Worm (Caenorhabditis elegans) whole organism, young adult: ENCODE data around the gene fbxb-22.
A peak's percentile ranks its signal among the peaks of the same experiment; 100 is the strongest.

Experiments
- C06A6.2 ChIP-seq: fragments of 200-800 bp; sonication (Bioruptor generic); conservative IDR thresholded peaks from 2 replicates; pipeline ENCODE4 v1.3.6; 2022; ENCODE audit warnings: missing genetic modification characterization, missing compliant biosample characterization
- F37B4.10 ChIP-seq: fragments of 200-800 bp; sonication (Bioruptor generic); IDR thresholded peaks from 2 replicates; pipeline ENCODE4 v1.3.6; 2022; ENCODE audit warnings: missing genetic modification characterization, missing compliant biosample characterization
- F55B11.4 ChIP-seq: sonication (generic microtip); optimal IDR thresholded peaks from 2 replicates; lab custom pipeline; 2016; ENCODE audit warnings: missing compliant biosample characterization, missing genetic modification characterization, borderline replicate concordance; ENCODE audit not compliant: insufficient read depth
- F57C9.4 ChIP-seq: sonication (generic microtip); optimal IDR thresholded peaks from 2 replicates; lab custom pipeline; 2017; ENCODE audit warnings: mild to moderate bottlenecking, missing genetic modification characterization, missing compliant biosample characterization
- Y53F4B.3 ChIP-seq: fragments of 200-800 bp; sonication (Bioruptor generic); IDR thresholded peaks from 2 replicates; pipeline ENCODE4 v1.3.6; 2022; ENCODE audit warnings: missing genetic modification reagents, missing genetic modification characterization, missing compliant biosample characterization
- Y56A3A.18 ChIP-seq: fragments of 200-800 bp; sonication (Bioruptor generic); IDR thresholded peaks from 2 replicates; pipeline ENCODE4 v1.3.6; 2022; ENCODE audit warnings: missing genetic modification reagents, missing genetic modification characterization, missing compliant biosample characterization
- Y67H2A.10 ChIP-seq: fragments of 200-800 bp; sonication (Bioruptor generic); conservative IDR thresholded peaks from 2 replicates; pipeline ENCODE4 v1.3.6; 2022; ENCODE audit warnings: missing genetic modification reagents, missing genetic modification characterization, missing compliant biosample characterization
- Y79H2A.3 ChIP-seq: fragments of 200-800 bp; sonication (Bioruptor generic); conservative IDR thresholded peaks from 2 replicates; pipeline ENCODE4 v1.3.6; 2022; ENCODE audit warnings: missing genetic modification reagents, missing genetic modification characterization, missing compliant biosample characterization
- ZK185.1 ChIP-seq: sonication (generic microtip); optimal IDR thresholded peaks from 2 replicates; lab custom pipeline; 2016; ENCODE audit warnings: mild to moderate bottlenecking, missing genetic modification characterization, missing compliant biosample characterization; ENCODE audit not compliant: poor library complexity, severe bottlenecking
- aptf-3 ChIP-seq: fragments of 200-800 bp; sonication (Bioruptor generic); IDR thresholded peaks from 2 replicates; pipeline ENCODE4 v1.3.6; 2022; ENCODE audit warnings: missing genetic modification characterization, missing compliant biosample characterization
- attf-5 ChIP-seq: fragments of 200-800 bp; sonication (Bioruptor generic); optimal IDR thresholded peaks from 2 replicates; lab custom pipeline; 2018; ENCODE audit warnings: mild to moderate bottlenecking, missing genetic modification characterization, missing compliant biosample characterization
- dox-1 ChIP-seq: fragments of 200-800 bp; sonication (Bioruptor generic); IDR thresholded peaks from 2 replicates; pipeline ENCODE4 v1.3.6; 2022; ENCODE audit warnings: missing genetic modification reagents, missing genetic modification characterization, missing compliant biosample characterization
- efl-1 ChIP-seq: fragments of 150-350 bp; optimal IDR thresholded peaks from 2 replicates; lab custom pipeline; 2014; ENCODE audit warnings: missing biosample characterization, missing genetic modification reagents, missing genetic modification characterization
- egl-44 ChIP-seq: fragments of 200-800 bp; sonication (Bioruptor generic); IDR thresholded peaks from 2 replicates; pipeline ENCODE4 v1.3.6; 2022; ENCODE audit warnings: missing genetic modification reagents, missing genetic modification characterization, missing compliant biosample characterization
- egrh-3 ChIP-seq: fragments of 200-800 bp; sonication (Bioruptor generic); IDR thresholded peaks from 2 replicates; pipeline ENCODE4 v1.3.6; 2022; ENCODE audit warnings: missing genetic modification reagents, missing genetic modification characterization, missing compliant biosample characterization
- ekl-4 ChIP-seq: fragments of 200-800 bp; sonication (Bioruptor generic); IDR thresholded peaks from 2 replicates; pipeline ENCODE4 v1.3.6; 2022; ENCODE audit warnings: missing genetic modification reagents, missing genetic modification characterization, missing compliant biosample characterization
- ets-4 ChIP-seq: fragments of 200-800 bp; sonication (Bioruptor generic); optimal IDR thresholded peaks from 2 replicates; lab custom pipeline; 2018; ENCODE audit warnings: mild to moderate bottlenecking, missing genetic modification characterization, missing compliant biosample characterization
- hlh-12 ChIP-seq: sonication (generic microtip); optimal IDR thresholded peaks from 2 replicates; lab custom pipeline; 2016; ENCODE audit warnings: missing genetic modification characterization, missing compliant biosample characterization
- hlh-26 ChIP-seq: fragments of 200-800 bp; sonication (Bioruptor generic); conservative IDR thresholded peaks from 2 replicates; pipeline ENCODE4 v1.3.6; 2022; ENCODE audit warnings: missing genetic modification reagents, missing genetic modification characterization, missing compliant biosample characterization
- hmg-1.2 ChIP-seq: fragments of 200-800 bp; sonication (Bioruptor generic); IDR thresholded peaks from 2 replicates; pipeline ENCODE4 v1.3.6; 2022; ENCODE audit warnings: missing genetic modification reagents, missing genetic modification characterization, missing compliant biosample characterization
- let-607 ChIP-seq, 2 experiments: fragments of 200-800 bp in 1 of 2; sonication (Bioruptor generic) in 1 of 2; sonication (generic microtip) in 1 of 2; optimal IDR thresholded peaks; 2 replicates each; lab custom pipeline; 2016 to 2018; ENCODE audit warnings: mild to moderate bottlenecking in 2 of 2, missing compliant biosample characterization in 2 of 2, missing genetic modification characterization in 2 of 2, moderate library complexity in 2 of 2, missing genotype in 1 of 2
- lin-40 ChIP-seq: sonication (generic microtip); optimal IDR thresholded peaks from 2 replicates; lab custom pipeline; 2016; ENCODE audit warnings: missing genetic modification characterization, mild to moderate bottlenecking, missing compliant biosample characterization, missing genotype, missing genetic modification reagents
- lir-1 ChIP-seq: fragments of 200-800 bp; sonication (Bioruptor generic); conservative IDR thresholded peaks from 2 replicates; pipeline ENCODE4 v1.3.6; 2022; ENCODE audit warnings: missing genetic modification reagents, missing genetic modification characterization, missing compliant biosample characterization
- madf-8 ChIP-seq: fragments of 200-800 bp; sonication (Bioruptor generic); conservative IDR thresholded peaks from 2 replicates; pipeline ENCODE4 v1.3.6; 2022; ENCODE audit warnings: missing genetic modification reagents, missing genetic modification characterization, missing compliant biosample characterization
- mcd-1 ChIP-seq: fragments of 200-800 bp; sonication (Bioruptor generic); IDR thresholded peaks from 2 replicates; pipeline ENCODE4 v1.3.6; 2022; ENCODE audit warnings: missing genetic modification reagents, missing genetic modification characterization, missing compliant biosample characterization
- mel-28 ChIP-seq: sonication (generic microtip); optimal IDR thresholded peaks from 2 replicates; lab custom pipeline; 2016; ENCODE audit warnings: borderline replicate concordance, mild to moderate bottlenecking, missing genetic modification characterization, missing compliant biosample characterization
- mes-4 ChIP-seq: sonication (generic microtip); optimal IDR thresholded peaks from 2 replicates; lab custom pipeline; 2016; ENCODE audit warnings: missing genotype, missing genetic modification characterization, missing compliant biosample characterization
- nfya-1 ChIP-seq: sonication (generic microtip); optimal IDR thresholded peaks from 2 replicates; lab custom pipeline; 2017; ENCODE audit warnings: antibody characterized with exemption, missing compliant biosample characterization, missing genetic modification characterization, borderline replicate concordance; ENCODE audit not compliant: insufficient read depth
- nfyb-1 ChIP-seq: fragments of 200-800 bp; sonication (Bioruptor generic); IDR thresholded peaks from 2 replicates; pipeline ENCODE4 v1.3.6; 2022; ENCODE audit warnings: missing genetic modification reagents, missing genetic modification characterization, missing compliant biosample characterization
- nhr-80 ChIP-seq: sonication (generic microtip); optimal IDR thresholded peaks from 2 replicates; lab custom pipeline; 2016; ENCODE audit warnings: missing genetic modification characterization, missing compliant biosample characterization
- repo-1 ChIP-seq: sonication (generic microtip); optimal IDR thresholded peaks from 2 replicates; lab custom pipeline; 2017; ENCODE audit warnings: mild to moderate bottlenecking, missing genetic modification characterization, missing compliant biosample characterization
- snpc-3.4 ChIP-seq: sonication (generic microtip); optimal IDR thresholded peaks from 2 replicates; lab custom pipeline; 2017; ENCODE audit warnings: missing genetic modification characterization, mild to moderate bottlenecking, missing compliant biosample characterization, antibody characterized with exemption, moderate library complexity, missing genotype, missing genetic modification reagents
- snpc-4 ChIP-seq, 5 experiments: fragments of 150-350 bp in 1 of 5; sonication (generic microtip) in 4 of 5; optimal IDR thresholded peaks; 2 replicates each; lab custom pipeline; 2014 to 2018; ENCODE audit warnings: missing genetic modification characterization in 5 of 5, missing biosample characterization in 3 of 5, antibody characterized with exemption in 2 of 5, mild to moderate bottlenecking in 2 of 5, missing compliant biosample characterization in 2 of 5, missing genotype in 2 of 5, moderate library complexity in 2 of 5, missing genetic modification reagents in 1 of 5
- tbx-9 ChIP-seq: sonication (generic microtip); optimal IDR thresholded peaks from 2 replicates; lab custom pipeline; 2016; ENCODE audit warnings: borderline replicate concordance, missing genetic modification characterization, inconsistent platforms, missing compliant biosample characterization
- unc-62 ChIP-seq: fragments of 150-350 bp; optimal IDR thresholded peaks from 2 replicates; lab custom pipeline; 2014; ENCODE audit warnings: missing biosample characterization, missing genetic modification reagents, missing genetic modification characterization
- xnd-1 ChIP-seq: sonication (generic microtip); optimal IDR thresholded peaks from 2 replicates; lab custom pipeline; 2016; ENCODE audit warnings: missing genotype, missing genetic modification reagents, missing genetic modification characterization, missing compliant biosample characterization
- zfh-2 ChIP-seq: fragments of 200-800 bp; sonication (Bioruptor generic); conservative IDR thresholded peaks from 2 replicates; pipeline ENCODE4 v1.3.6; 2022; ENCODE audit warnings: missing genetic modification reagents, missing genetic modification characterization, missing compliant biosample characterization
- ztf-25 ChIP-seq: fragments of 200-800 bp; sonication (Bioruptor generic); IDR thresholded peaks from 2 replicates; pipeline ENCODE4 v1.3.6; 2022; ENCODE audit warnings: missing genetic modification reagents, missing genetic modification characterization, missing compliant biosample characterization

The fbxb-22 gene

DNA sequence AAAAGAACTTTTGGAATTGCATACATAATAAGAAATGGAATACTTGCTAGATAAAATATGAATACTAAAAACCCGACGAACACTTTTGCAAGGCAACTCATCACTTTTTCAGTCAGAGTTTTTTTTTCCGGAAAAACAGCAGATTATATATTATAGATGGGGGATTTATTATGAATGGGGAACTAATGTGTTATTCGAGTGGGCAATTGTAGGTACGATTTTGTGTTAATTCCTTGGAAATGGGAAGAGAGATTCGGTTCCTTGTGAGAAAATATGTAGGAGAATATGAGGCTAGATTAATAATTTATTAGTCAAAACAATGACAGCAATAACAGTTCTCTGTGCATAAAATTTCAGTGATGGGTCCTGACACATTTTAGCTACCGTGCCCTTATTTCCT is 7.8 kb upstream of the fbxb-22 start, which contains the start of gene faah-5:
TSS of gene faah-5 (minus strand) at position 101 of the 400 bp plus-strand sequence.
- TF ChIP-seq snpc-4 (GFP tag; optimal IDR thresholded peaks at IDR 0.05; lab: Kevin White, UChicago) (no peak), snpc-4 (tag; optimal IDR thresholded peaks at IDR 0.05; lab: Kevin White, UChicago) (no peak), let-607 (tag; optimal IDR thresholded peaks at IDR 0.05; lab: Kevin White, UChicago) (no peak), egl-44 (GFP tag; lab: Robert Waterston, UW) (no peak), attf-5 (GFP tag; lab: Kevin White, UChicago) (no peak), tbx-9 (no peak), mes-4 (no peak), ets-4 (GFP tag; lab: Kevin White, UChicago) (no peak)

DNA sequence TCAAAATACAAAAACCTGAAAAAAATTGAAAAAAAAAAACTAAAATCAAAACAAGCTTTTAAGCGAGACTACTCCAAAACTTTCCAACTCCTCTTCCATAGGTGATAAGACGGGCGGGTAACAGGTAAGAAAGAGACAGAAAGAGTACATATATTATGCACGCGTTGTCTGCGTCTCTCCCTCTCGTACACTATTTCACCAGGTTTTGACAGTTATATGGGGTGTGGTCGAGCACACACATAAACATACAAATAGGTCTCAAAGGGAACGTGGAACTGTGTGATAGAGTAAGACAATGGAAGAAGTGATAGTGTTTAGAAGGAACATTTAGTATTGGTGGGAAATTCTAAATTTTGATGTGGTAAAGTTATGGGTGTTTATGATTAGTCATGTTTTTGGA is 2.0 kb downstream of the fbxb-22 start:
- TF ChIP-seq Y56A3A.18 (GFP tag; lab: Robert Waterston, UW) (no peak), ets-4 (GFP tag; lab: Kevin White, UChicago) (peak; percentile 45), lir-1 (GFP tag; lab: Robert Waterston, UW) (no peak), snpc-3.4 (tag; lab: Kevin White, UChicago) (no peak), unc-62 (GFP tag; lab: Kevin White, UChicago) (peak; percentile 49), nfya-1 (tag; lab: Kevin White, UChicago) (no peak), hmg-1.2 (GFP tag; lab: Robert Waterston, UW) (peak; percentile 93), attf-5 (GFP tag; lab: Kevin White, UChicago) (peak; percentile 14), nhr-80 (tag; lab: Kevin White, UChicago) (peak; percentile 86), repo-1 (no peak), hlh-26 (no peak)

DNA sequence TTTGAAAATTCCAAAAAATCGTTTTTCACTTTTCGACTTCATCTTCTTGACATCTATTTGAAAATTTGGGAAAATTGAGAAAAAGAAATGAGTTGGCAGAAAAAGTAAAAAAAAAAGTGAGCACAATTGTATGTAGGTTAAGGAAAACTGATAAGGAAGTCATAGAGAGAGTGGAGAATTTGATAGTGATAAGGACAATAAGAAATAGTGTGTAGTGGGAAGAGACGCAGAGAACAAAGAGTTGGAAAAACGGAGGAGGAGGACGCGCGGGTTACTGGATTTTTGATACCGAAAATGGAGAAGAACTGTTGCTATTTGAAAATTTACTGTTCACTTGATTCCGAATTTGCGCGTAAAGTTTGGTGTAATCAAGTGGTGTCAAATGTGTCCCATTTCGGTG is 4.8 kb downstream of the fbxb-22 start, which contains the start of gene Y56A3A.6:
TSS of gene Y56A3A.6 (minus strand) at position 53 of the 400 bp plus-strand sequence.
- TF ChIP-seq hmg-1.2 (GFP tag; lab: Robert Waterston, UW) (peak; percentile 89), hlh-12 (no peak), Y56A3A.18 (GFP tag; lab: Robert Waterston, UW) (no peak), let-607 (tag; optimal IDR thresholded peaks at IDR 0.05; lab: Kevin White, UChicago) (peak in 1 of 2 experiments; percentile 23), nhr-80 (tag; lab: Kevin White, UChicago) (peak; percentile 54), dox-1 (GFP tag; lab: Robert Waterston, UW) (0 out of 2 replicates have a peak, but pooled peaks have one; percentile 10)
- TF ChIP-seq, all 124 proteins: peak for 4

DNA sequence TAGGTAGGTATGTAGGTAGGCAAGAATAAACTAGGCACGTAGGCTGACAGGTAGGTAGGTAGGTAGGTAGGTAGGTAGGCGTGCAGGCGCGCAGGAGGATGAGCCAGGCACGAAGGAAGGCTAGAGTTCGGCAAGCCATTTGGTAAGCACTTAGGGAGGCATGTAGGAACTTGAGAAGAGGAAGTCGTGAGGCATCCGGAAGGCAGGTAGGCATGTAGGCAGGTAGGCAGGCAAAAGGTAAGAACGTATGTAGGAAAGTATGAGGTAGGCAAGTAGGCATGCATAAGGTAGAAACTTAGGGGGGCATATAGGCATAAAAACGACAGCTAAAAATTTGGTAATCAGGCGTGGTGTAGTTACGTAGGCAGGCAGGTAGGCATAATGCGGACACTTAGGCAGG is 7.4 kb downstream of the fbxb-22 start:
- TF ChIP-seq zfh-2 (0 out of 2 replicates have a peak, but pooled peaks have one; percentile 23), ztf-25 (GFP tag; lab: Robert Waterston, UW) (no peak)

DNA sequence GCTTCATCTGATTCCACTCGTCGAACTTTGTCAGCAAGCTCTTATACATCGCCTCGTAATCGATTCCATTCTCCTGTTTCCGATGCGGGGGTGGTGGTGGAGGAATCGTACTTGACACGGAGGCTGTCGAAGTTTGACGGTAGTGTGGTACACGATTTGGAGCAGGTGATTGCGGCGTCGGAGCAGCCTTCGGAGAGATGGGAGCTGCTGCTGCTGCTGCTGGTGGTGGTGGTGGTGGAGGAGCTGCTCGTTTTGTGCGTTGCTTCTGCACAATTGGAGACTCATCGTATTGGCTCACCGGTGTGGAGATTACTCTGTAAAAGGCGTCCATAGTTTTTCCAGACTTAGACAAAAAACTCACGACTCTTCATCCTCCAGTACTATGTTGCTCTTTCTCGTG is 9.3 kb downstream of the fbxb-22 start:
- TF ChIP-seq F55B11.4 (tag; lab: Kevin White, UChicago): no peak
- no peak for TF ChIP-seq lin-40 (tag; lab: Kevin White, UChicago)
- TF ChIP-seq mel-28: no peak
- TF ChIP-seq egrh-3 (GFP tag; lab: Robert Waterston, UW): peak; percentile 66
- no peak for TF ChIP-seq F57C9.4 (tag; lab: Kevin White, UChicago)
- no peak for TF ChIP-seq Y53F4B.3 (GFP tag; lab: Robert Waterston, UW)
- TF ChIP-seq ekl-4: 0 out of 2 replicates have a peak, but pooled peaks have one; percentile 25
- TF ChIP-seq zfh-2: peak; percentile 81
- no peak for TF ChIP-seq C06A6.2 (GFP tag; lab: Robert Waterston, UW)

DNA sequence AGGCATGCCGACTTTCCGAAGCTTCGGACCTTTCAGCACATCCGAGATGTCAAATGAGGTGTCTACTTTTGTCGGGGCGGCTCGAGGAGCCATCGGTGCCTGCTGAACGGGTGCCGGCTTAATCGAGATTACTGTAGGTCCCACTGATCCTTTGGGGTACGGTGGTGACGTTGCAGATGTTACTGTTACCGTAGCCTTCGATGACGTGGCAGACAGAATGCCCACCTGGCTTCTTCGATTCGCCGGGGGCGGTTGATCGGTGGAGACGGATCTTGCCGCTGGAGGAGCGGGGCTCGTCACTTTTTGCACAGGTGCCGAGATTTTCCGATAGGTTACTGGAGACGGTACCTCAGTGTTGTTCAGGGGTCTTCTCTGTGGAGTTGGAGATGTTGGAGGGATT is 11.9 kb downstream of the fbxb-22 start:
- TF ChIP-seq F57C9.4 (tag; lab: Kevin White, UChicago) (no peak), Y79H2A.3 (GFP tag; lab: Robert Waterston, UW) (no peak), F37B4.10 (no peak), efl-1 (GFP tag; lab: Kevin White, UChicago) (no peak), nfyb-1 (GFP tag; lab: Robert Waterston, UW) (no peak), xnd-1 (tag; lab: Kevin White, UChicago) (no peak), Y67H2A.10 (GFP tag; lab: Robert Waterston, UW) (no peak), F55B11.4 (tag; lab: Kevin White, UChicago) (no peak), madf-8 (GFP tag; lab: Robert Waterston, UW) (no peak), egl-44 (GFP tag; lab: Robert Waterston, UW) (no peak), aptf-3 (GFP tag; lab: Robert Waterston, UW) (0 out of 2 replicates have a peak, but pooled peaks have one; percentile 19), zfh-2 (peak; percentile 54), mcd-1 (no peak), ZK185.1 (no peak)
